Worm (Caenorhabditis elegans): ENCODE results near the gene C01G10.6.

DNA sequence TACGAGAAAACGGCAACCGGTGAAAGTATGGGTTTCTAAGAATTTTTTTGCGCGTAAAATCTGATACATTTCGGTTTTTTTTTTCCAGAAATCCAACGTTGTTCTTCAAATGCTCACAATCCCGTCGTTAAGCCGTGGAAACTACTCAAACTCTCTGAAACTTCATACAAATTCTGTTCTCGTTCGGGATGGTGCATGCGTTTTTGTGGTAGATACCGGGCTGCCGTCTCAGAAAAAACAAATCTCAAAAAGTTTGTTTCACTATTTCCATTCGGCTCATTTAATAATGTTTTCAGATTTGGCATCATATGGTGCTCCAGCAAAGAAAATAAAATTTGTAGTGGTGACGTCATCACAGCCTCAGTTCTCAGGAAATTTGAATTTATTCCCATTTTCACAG is 32.7 kb upstream of the C01G10.6 start:
- TF ChIP-seq hlh-15 (tag; optimal IDR thresholded peaks at IDR 0.05), result no peak
- TF ChIP-seq ets-4 (tag; optimal IDR thresholded peaks at IDR 0.05), result no peak
- no peak for TF ChIP-seq nhr-11 (tag; optimal IDR thresholded peaks at IDR 0.05)
- TF ChIP-seq che-1 (tag; optimal IDR thresholded peaks at IDR 0.05), result no peak
- TF ChIP-seq pha-4 (tag; optimal IDR thresholded peaks at IDR 0.05), result no peak
- TF ChIP-seq ceh-9 (tag; optimal IDR thresholded peaks at IDR 0.05), result no peak
- TF ChIP-seq nfya-1 (tag; optimal IDR thresholded peaks at IDR 0.05), result no peak
- TF ChIP-seq pqm-1 (tag; optimal IDR thresholded peaks at IDR 0.05), result no peak
- TF ChIP-seq dmd-4 (tag; optimal IDR thresholded peaks at IDR 0.05; ENCODE audit: borderline replicate concordance), result no peak
- TF ChIP-seq fkh-6 (tag; optimal IDR thresholded peaks at IDR 0.05), result no peak
- TF ChIP-seq sdc-2 (tag; optimal IDR thresholded peaks at IDR 0.05), result no peak
- no peak for TF ChIP-seq sox-2 (GFP tag; IDR thresholded peaks at IDR 0.05)
- TF ChIP-seq lim-6 (tag; optimal IDR thresholded peaks at IDR 0.05), result no peak
